Fruit fly (Drosophila melanogaster): Measurements from ENCODE around the gene CG32369.

DNA sequence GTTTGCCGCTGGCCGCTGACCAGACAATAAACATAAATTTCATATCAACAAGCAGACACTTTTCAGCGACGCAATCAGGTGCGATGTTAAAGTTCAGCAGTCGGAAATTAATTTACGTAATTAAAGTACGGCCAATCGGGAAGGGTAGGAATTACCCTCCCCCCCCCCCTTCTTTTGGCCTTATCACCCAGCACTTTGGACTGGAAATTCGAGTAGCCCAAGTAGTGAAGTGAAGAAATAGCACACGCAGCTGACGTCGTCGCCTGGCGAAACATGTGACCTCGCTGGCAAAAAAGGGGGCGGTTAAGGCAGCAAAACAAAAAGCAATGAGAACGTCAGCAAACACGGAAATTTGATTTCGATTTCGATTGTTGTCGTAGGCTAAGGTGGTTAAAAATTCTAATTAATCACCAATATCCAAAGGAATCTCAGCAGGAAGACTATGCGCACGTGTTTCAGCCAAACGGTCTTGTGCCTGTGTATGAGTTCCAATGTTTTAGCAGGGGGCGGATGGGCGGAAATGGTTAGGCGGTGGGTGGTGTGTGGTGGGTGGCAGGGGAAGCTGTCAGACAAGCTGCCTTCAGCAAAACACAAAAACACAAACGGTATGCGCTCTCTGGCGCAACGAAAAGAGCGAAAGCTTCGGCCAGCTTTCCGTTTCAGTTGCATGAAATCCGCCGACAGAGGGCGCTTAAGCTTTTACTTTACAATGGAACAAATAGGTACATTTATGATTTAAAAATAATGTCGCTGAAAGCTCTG, 27.2 kb upstream of the CG32369 start:
- TF ChIP-seq CTCF (optimal IDR thresholded peaks at IDR 0.05) (peak; percentile 65 to 66), CG8478 (optimal IDR thresholded peaks at IDR 0.05) (no peak)
